Fruit fly (Drosophila melanogaster): ENCODE measurements around the gene EMC4.
A peak's percentile ranks its signal among the peaks of the same experiment; 100 is the strongest.

EMC4 gene

dm6 chr3L:22871845-22872361, 3.9 kb upstream of the EMC4 start, which contains the start of the genes CG11109 and Arf1 (continued):
- TF ChIP-seq CG2889 (GFP tag; IDR thresholded peaks at IDR 0.05) (no peak), org-1 (GFP tag; optimal IDR thresholded peaks at IDR 0.05) (no peak), CG7372 (GFP tag; IDR thresholded peaks at IDR 0.05) (no peak), row (GFP tag; IDR thresholded peaks at IDR 0.05) (peak; percentile 60), ab (GFP tag; optimal IDR thresholded peaks at IDR 0.05) (no peak), CG6689 (GFP tag; IDR thresholded peaks at IDR 0.05) (no peak), CG15073 (GFP tag; optimal IDR thresholded peaks at IDR 0.05) (no peak), br (optimal IDR thresholded peaks at IDR 0.05) (no peak), BEAF-32 (GFP tag; optimal IDR thresholded peaks at IDR 0.05) (peak; percentile 76), Poxn (GFP tag; IDR thresholded peaks at IDR 0.05) (no peak), Blimp-1 (GFP tag; optimal IDR thresholded peaks at IDR 0.05) (no peak), Taf1 (GFP tag; IDR thresholded peaks at IDR 0.05) (no peak), CG16813 (GFP tag; IDR thresholded peaks at IDR 0.05; ENCODE audit: partially characterized antibody) (peak; percentile 49), CG10321 (GFP tag; IDR thresholded peaks at IDR 0.05) (peak; percentile 93), jigr1 (GFP tag; IDR thresholded peaks at IDR 0.05) (no peak), tup (GFP tag; optimal IDR thresholded peaks at IDR 0.05) (no peak), wdn (GFP tag; IDR thresholded peaks at IDR 0.05) (no peak), dimm (GFP tag; IDR thresholded peaks at IDR 0.05) (no peak), CG8478 (optimal IDR thresholded peaks at IDR 0.05) (no peak), D19A (tag; optimal IDR thresholded peaks at IDR 0.05) (peak; percentile 1), ken (GFP tag; IDR thresholded peaks at IDR 0.05) (no peak), CG18262 (tag; optimal IDR thresholded peaks at IDR 0.05) (no peak), Hand (GFP tag; optimal IDR thresholded peaks at IDR 0.05) (no peak), croc (GFP tag; conservative IDR thresholded peaks at IDR 0.05) (no peak), Fer3 (tag; optimal IDR thresholded peaks at IDR 0.05) (no peak), CG6683 (GFP tag; optimal IDR thresholded peaks at IDR 0.05) (no peak), Tbp (GFP tag; optimal IDR thresholded peaks at IDR 0.05) (no peak), dm (GFP tag; optimal IDR thresholded peaks at IDR 0.05) (no peak), odd (GFP tag; optimal IDR thresholded peaks at IDR 0.05) (no peak), eyg (GFP tag; optimal IDR thresholded peaks at IDR 0.05) (no peak), C15 (GFP tag; IDR thresholded peaks at IDR 0.05) (no peak), sd (tag; optimal IDR thresholded peaks at IDR 0.05) (no peak), CG10267 (tag; optimal IDR thresholded peaks at IDR 0.05) (peak; percentile 6), Sin3A (optimal IDR thresholded peaks at IDR 0.05) (peak; percentile 27), bsh (GFP tag; optimal IDR thresholded peaks at IDR 0.05) (no peak), CG3407 (GFP tag; optimal IDR thresholded peaks at IDR 0.05) (no peak), CG6765 (GFP tag; optimal IDR thresholded peaks at IDR 0.05) (no peak), sens-2 (GFP tag; IDR thresholded peaks at IDR 0.05) (no peak), h (optimal IDR thresholded peaks at IDR 0.05) (no peak), CG6254 (GFP tag; optimal IDR thresholded peaks at IDR 0.05) (no peak), Xbp1 (GFP tag; optimal IDR thresholded peaks at IDR 0.05) (peak; percentile 50), CG11093 (GFP tag; IDR thresholded peaks at IDR 0.05) (no peak), lbe (GFP tag; optimal IDR thresholded peaks at IDR 0.05) (no peak), CG12769 (tag; optimal IDR thresholded peaks at IDR 0.05) (peak; percentile 30), CG4617 (GFP tag; optimal IDR thresholded peaks at IDR 0.05; ENCODE audit: borderline replicate concordance) (peak; percentile 58), gfzf (GFP tag; optimal IDR thresholded peaks at IDR 0.05) (peak; percentile 7), repo (GFP tag; optimal IDR thresholded peaks at IDR 0.05) (no peak), CG14710 (tag; optimal IDR thresholded peaks at IDR 0.05) (peak; percentile 64), vnd (GFP tag; IDR thresholded peaks at IDR 0.05; ENCODE audit: partially characterized antibody) (peak; percentile 59), Stat92E (GFP tag; optimal IDR thresholded peaks at IDR 0.05) (peak in 1 of 3 experiments; percentile 15), CG1647 (GFP tag; optimal IDR thresholded peaks at IDR 0.05) (no peak), lov (optimal IDR thresholded peaks at IDR 0.05) (no peak), lov (GFP tag; IDR thresholded peaks at IDR 0.05) (no peak)
